Worm (Caenorhabditis elegans) whole organism, midembryonic: Measurements from ENCODE around the gene efl-3.

ENCODE experiments used
- T22C8.4 ChIP-seq: fragments of 200-800 bp; sonication (Bioruptor generic); IDR thresholded peaks from 2 replicates; pipeline ENCODE4 v1.3.6; 2022; ENCODE audit warnings: missing genetic modification characterization, missing compliant biosample characterization
- cog-1 ChIP-seq: sonication (generic microtip); optimal IDR thresholded peaks from 2 replicates; lab custom pipeline; 2016; ENCODE audit warnings: missing genetic modification characterization, missing compliant biosample characterization
- flt-1 ChIP-seq: fragments of 200-800 bp; sonication (Bioruptor generic); IDR thresholded peaks from 2 replicates; pipeline ENCODE4 v1.3.6; 2022; ENCODE audit warnings: missing genetic modification characterization, missing compliant biosample characterization
- klf-2 ChIP-seq: fragments of 200-800 bp; sonication (Bioruptor generic); conservative IDR thresholded peaks from 2 replicates; pipeline ENCODE4 v1.3.6; 2022; ENCODE audit warnings: missing genetic modification reagents, missing genetic modification characterization, missing compliant biosample characterization
- med-1 ChIP-seq: sonication (generic microtip); optimal IDR thresholded peaks from 2 replicates; lab custom pipeline; 2017; ENCODE audit warnings: missing genetic modification characterization, mild to moderate bottlenecking, missing compliant biosample characterization, antibody characterized with exemption, missing genetic modification reagents; ENCODE audit not compliant: insufficient read depth
- ref-1 ChIP-seq: fragments of 200-800 bp; sonication (Bioruptor generic); conservative IDR thresholded peaks from 2 replicates; pipeline ENCODE4 v1.3.6; 2022; ENCODE audit warnings: missing genetic modification reagents, missing genetic modification characterization, missing compliant biosample characterization
- tab-1 ChIP-seq: fragments of 200-800 bp; sonication (Bioruptor generic); IDR thresholded peaks from 2 replicates; pipeline ENCODE4 v1.3.6; 2022; ENCODE audit warnings: missing genetic modification characterization, missing compliant biosample characterization
- ztf-23 ChIP-seq: fragments of 200-800 bp; sonication (Bioruptor generic); IDR thresholded peaks from 2 replicates; pipeline ENCODE4 v1.3.6; 2022; ENCODE audit warnings: missing genetic modification reagents, missing genetic modification characterization, missing compliant biosample characterization
- ztf-29 ChIP-seq: fragments of 200-800 bp; sonication (Bioruptor generic); IDR thresholded peaks from 2 replicates; pipeline ENCODE4 v1.3.6; 2022; ENCODE audit warnings: missing genetic modification reagents, missing genetic modification characterization, missing compliant biosample characterization

DNA sequence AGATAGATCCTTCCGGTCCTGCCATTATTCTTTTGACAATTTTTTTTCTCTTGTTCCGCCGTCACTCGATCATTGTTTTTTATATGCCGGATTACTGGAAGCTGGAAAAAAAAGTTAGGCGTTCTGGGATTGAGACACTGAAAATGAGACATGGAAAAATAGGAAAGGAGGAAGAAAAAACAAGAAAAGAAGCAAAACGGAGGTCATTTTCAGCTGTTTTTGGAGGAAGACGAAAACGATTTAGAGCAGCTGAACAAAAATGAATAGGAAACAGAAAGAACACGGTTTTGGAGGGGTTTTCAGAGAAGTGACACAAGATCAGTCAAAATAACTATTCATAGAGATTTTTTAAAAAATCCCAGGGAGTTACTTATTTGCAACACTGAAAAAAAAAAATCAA, 43.4 kb upstream of the efl-3 start, which contains the start of gene amt-3:
- TF ChIP-seq tab-1 (GFP tag; lab: Robert Waterston, UW) (no peak), flt-1 (GFP tag; lab: Robert Waterston, UW) (no peak), ztf-29 (GFP tag; lab: Robert Waterston, UW) (no peak), T22C8.4 (no peak), ref-1 (GFP tag; lab: Robert Waterston, UW) (no peak), med-1 (no peak), cog-1 (tag; lab: Kevin White, UChicago) (no peak), ztf-23 (GFP tag; lab: Robert Waterston, UW) (no peak), klf-2 (GFP tag; lab: Robert Waterston, UW) (no peak)
